Fruit fly (Drosophila melanogaster): ENCODE results near the gene Taf7.
A peak's percentile ranks its signal among the peaks of the same experiment; 100 is the strongest.

Gene Taf7

DNA sequence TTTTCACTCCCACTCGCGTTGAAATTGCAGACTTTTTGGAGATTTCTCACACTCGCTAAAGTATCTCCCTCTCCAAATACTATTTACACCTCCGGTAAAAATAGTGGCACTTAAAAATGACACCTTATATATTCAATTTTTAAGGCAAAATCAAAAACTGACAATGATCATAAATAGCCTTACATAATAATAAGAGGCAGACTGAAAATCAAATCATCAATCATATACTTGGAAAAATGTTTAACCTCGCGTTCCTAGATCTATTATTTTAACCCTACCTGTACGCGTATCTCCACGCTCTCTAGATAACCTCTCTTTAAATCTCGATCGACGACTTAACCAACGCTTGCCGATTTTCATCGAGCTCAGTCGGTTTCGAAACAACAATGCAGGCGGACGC is 11.7 kb upstream of the Taf7 start (continued):
- TF ChIP-seq Deaf1 (tag; optimal IDR thresholded peaks at IDR 0.05) (peak; percentile 57), inv (GFP tag; IDR thresholded peaks at IDR 0.05; ENCODE audit: partially characterized antibody) (no peak), CG11093 (GFP tag; IDR thresholded peaks at IDR 0.05) (peak; percentile 50; the same call in 1 of the 3 replicates), CG3995 (GFP tag; optimal IDR thresholded peaks at IDR 0.05) (peak; percentile 40), zfh2 (GFP tag; optimal IDR thresholded peaks at IDR 0.05) (peak; percentile 64), CG13287 (GFP tag; IDR thresholded peaks at IDR 0.05; ENCODE audit: partially characterized antibody) (no peak), CG11696 (GFP tag; IDR thresholded peaks at IDR 0.05) (peak; percentile 91), fru (optimal IDR thresholded peaks at IDR 0.05) (no peak), danr (GFP tag; IDR thresholded peaks at IDR 0.05) (peak; percentile 40; the same call in 1 of the 2 replicates), CG7271 (tag; optimal IDR thresholded peaks at IDR 0.05) (no peak), tx (GFP tag; optimal IDR thresholded peaks at IDR 0.05) (no peak), Atf3 (GFP tag; optimal IDR thresholded peaks at IDR 0.05) (no peak), insv (GFP tag; optimal IDR thresholded peaks at IDR 0.05) (no peak), CG14667 (GFP tag; IDR thresholded peaks at IDR 0.05) (peak; percentile 41; the same call in 1 of the 2 replicates), CG9727 (GFP tag; optimal IDR thresholded peaks at IDR 0.05) (no peak), corto (GFP tag; optimal IDR thresholded peaks at IDR 0.05) (no peak), CG12219 (GFP tag; optimal IDR thresholded peaks at IDR 0.05) (peak; percentile 64), CG6254 (GFP tag; optimal IDR thresholded peaks at IDR 0.05) (peak; percentile 15), pita (GFP tag; optimal IDR thresholded peaks at IDR 0.05) (no peak), bab2 (GFP tag; optimal IDR thresholded peaks at IDR 0.05) (no peak), CG4820 (GFP tag; optimal IDR thresholded peaks at IDR 0.05) (peak; percentile 14), CG5180 (GFP tag; optimal IDR thresholded peaks at IDR 0.05) (no peak), crol (GFP tag; IDR thresholded peaks at IDR 0.05) (no peak), CG10209 (GFP tag; optimal IDR thresholded peaks at IDR 0.05) (peak; percentile 62), Ssrp (tag; optimal IDR thresholded peaks at IDR 0.05) (no peak), CG43689 (GFP tag; IDR thresholded peaks at IDR 0.05) (peak; percentile 54), klu (GFP tag; IDR thresholded peaks at IDR 0.05) (0 out of 2 replicates have a peak, but pooled peaks have one; percentile 33), toy (GFP tag; IDR thresholded peaks at IDR 0.05) (no peak), btn (GFP tag; optimal IDR thresholded peaks at IDR 0.05) (no peak), CG18599 (GFP tag; optimal IDR thresholded peaks at IDR 0.05) (no peak), maf-S (GFP tag; optimal IDR thresholded peaks at IDR 0.05) (peak; percentile 56), stc (GFP tag; IDR thresholded peaks at IDR 0.05) (peak; percentile 81), emc (GFP tag; optimal IDR thresholded peaks at IDR 0.05) (no peak), CG14050 (GFP tag; IDR thresholded peaks at IDR 0.05) (peak; percentile 72), pzg (GFP tag; optimal IDR thresholded peaks at IDR 0.05) (no peak), pb (GFP tag; optimal IDR thresholded peaks at IDR 0.05) (no peak), CG1792 (GFP tag; optimal IDR thresholded peaks at IDR 0.05) (peak; percentile 34), pfk (GFP tag; optimal IDR thresholded peaks at IDR 0.05) (no peak), Spps (tag; optimal IDR thresholded peaks at IDR 0.05) (no peak), ken (GFP tag; IDR thresholded peaks at IDR 0.05) (no peak), CG10543 (GFP tag; optimal IDR thresholded peaks at IDR 0.05) (no peak), croc (GFP tag; conservative IDR thresholded peaks at IDR 0.05) (no peak), gem (tag; optimal IDR thresholded peaks at IDR 0.05) (peak; percentile 82), az2 (GFP tag; optimal IDR thresholded peaks at IDR 0.05) (peak; percentile 56), CG17912 (GFP tag; optimal IDR thresholded peaks at IDR 0.05) (no peak), CG16815 (GFP tag; optimal IDR thresholded peaks at IDR 0.05) (peak; percentile 5), HHEX (GFP tag; optimal IDR thresholded peaks at IDR 0.05) (peak; percentile 67), sug (tag; optimal IDR thresholded peaks at IDR 0.05) (no peak), Bgb (GFP tag; IDR thresholded peaks at IDR 0.05; ENCODE audit: partially characterized antibody) (no peak), CG10654 (GFP tag; optimal IDR thresholded peaks at IDR 0.05) (peak; percentile 41), hbn (GFP tag; IDR thresholded peaks at IDR 0.05; ENCODE audit: partially characterized antibody) (no peak)

Data from whole organism, embryonic.